Fruit fly (Drosophila melanogaster): ENCODE measurements around the gene SrpRbeta.

SrpRbeta gene

DNA sequence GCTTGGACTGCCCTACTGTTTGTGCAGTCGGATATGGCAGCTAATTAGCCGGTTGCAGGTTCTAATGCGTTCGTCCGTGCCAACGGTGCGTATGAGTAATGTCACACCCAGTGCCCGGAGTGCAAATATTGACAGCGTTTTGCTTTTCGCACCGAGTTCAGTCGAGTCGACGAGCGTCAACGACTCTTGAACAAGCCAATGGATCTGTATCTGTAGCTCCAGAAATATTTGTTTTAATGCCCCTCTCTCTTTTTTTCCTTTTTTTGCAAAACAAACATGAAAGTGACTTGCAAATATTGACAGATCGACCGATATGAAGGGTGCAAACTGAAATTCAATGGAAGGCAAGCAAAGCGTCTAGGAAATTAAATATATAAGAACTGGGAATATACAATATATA, 17.6 kb downstream of the SrpRbeta start:
- TF ChIP-seq CG4496 (GFP tag; IDR thresholded peaks at IDR 0.05) = peak; percentile 56; the same call in 2 of the 3 replicates
- no peak for TF ChIP-seq rn (GFP tag; IDR thresholded peaks at IDR 0.05)
- TF ChIP-seq CG14655 (GFP tag; optimal IDR thresholded peaks at IDR 0.05) = peak; percentile 61
- peak; percentile 47 for TF ChIP-seq CG17806 (tag; optimal IDR thresholded peaks at IDR 0.05)
- no peak for TF ChIP-seq CG10348 (GFP tag; IDR thresholded peaks at IDR 0.05)
- TF ChIP-seq fd96Ca (GFP tag; IDR thresholded peaks at IDR 0.05) = no peak
- peak; percentile 4 for TF ChIP-seq D1 (tag; optimal IDR thresholded peaks at IDR 0.05)
- peak; percentile 3 for TF ChIP-seq CG13204 (GFP tag; optimal IDR thresholded peaks at IDR 0.05)
- peak; percentile 42 for TF ChIP-seq EcR (GFP tag; optimal IDR thresholded peaks at IDR 0.05)
- TF ChIP-seq Pif1B (GFP tag; optimal IDR thresholded peaks at IDR 0.05) = peak; percentile 81
- TF ChIP-seq CG32121 (GFP tag; IDR thresholded peaks at IDR 0.05) = peak; percentile 57; the same call in 1 of the 2 replicates
- peak; percentile 19 for TF ChIP-seq CG8301 (tag; optimal IDR thresholded peaks at IDR 0.05)
- TF ChIP-seq CG12605 (GFP tag; IDR thresholded peaks at IDR 0.05) = peak; percentile 31; the same call in 1 of the 2 replicates
- TF ChIP-seq CG9948 (tag; optimal IDR thresholded peaks at IDR 0.05) = peak; percentile 30
- peak; percentile 66 for TF ChIP-seq Snoo (tag; optimal IDR thresholded peaks at IDR 0.05)
- TF ChIP-seq Pif1A (GFP tag; optimal IDR thresholded peaks at IDR 0.05) = peak; percentile 69
- peak; percentile 68 for TF ChIP-seq CG34367 (tag; optimal IDR thresholded peaks at IDR 0.05)
- peak; percentile 66 for TF ChIP-seq CG8159 (tag; optimal IDR thresholded peaks at IDR 0.05)
- TF ChIP-seq gl (tag; optimal IDR thresholded peaks at IDR 0.05) = peak; percentile 75
- TF ChIP-seq Ets98B (GFP tag; IDR thresholded peaks at IDR 0.05) = peak; percentile 36; the same call in 1 of the 2 replicates
- TF ChIP-seq CG15710 (tag; optimal IDR thresholded peaks at IDR 0.05) = peak; percentile 44

DNA sequence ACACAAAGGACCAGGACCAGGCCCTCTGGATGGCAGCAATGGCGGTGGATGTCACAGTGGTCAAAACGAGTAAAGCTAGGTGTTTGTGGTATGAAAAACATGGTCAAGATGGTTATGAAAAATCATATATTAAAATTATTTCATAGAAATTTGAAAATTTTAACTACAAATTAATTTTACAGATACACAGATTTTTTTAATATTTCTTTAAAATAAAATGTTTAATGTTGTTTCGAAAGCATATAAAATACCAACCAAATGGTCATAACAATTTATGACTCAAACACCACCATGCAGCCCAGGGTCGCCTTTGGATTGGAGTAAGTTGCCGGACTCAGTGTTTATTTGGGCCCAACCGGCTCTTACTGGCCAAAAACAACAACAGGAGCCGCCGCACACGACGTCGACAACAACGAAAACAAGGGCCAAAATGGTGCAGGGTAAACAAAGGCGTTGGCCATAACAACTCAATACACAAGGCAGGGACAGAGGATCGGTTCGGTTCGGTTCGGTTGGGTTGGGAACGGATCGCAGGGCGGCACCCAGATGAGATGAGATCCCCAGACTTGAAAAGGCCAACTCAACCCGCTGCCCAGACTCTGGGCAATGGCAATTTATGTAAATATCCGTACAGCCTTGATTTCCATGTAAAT, 18.2 kb downstream of the SrpRbeta start:
- TF ChIP-seq fd96Ca (GFP tag; IDR thresholded peaks at IDR 0.05) = no peak
- peak; percentile 88 for TF ChIP-seq CG15710 (tag; optimal IDR thresholded peaks at IDR 0.05)
- peak; percentile 80 for TF ChIP-seq D1 (tag; optimal IDR thresholded peaks at IDR 0.05)
- peak; percentile 91 for TF ChIP-seq CG8159 (tag; optimal IDR thresholded peaks at IDR 0.05)
- peak; percentile 18 for TF ChIP-seq gl (tag; optimal IDR thresholded peaks at IDR 0.05)
- peak; percentile 74 for TF ChIP-seq CG17806 (tag; optimal IDR thresholded peaks at IDR 0.05)
- TF ChIP-seq CG34367 (tag; optimal IDR thresholded peaks at IDR 0.05) = peak; percentile 58
- no peak for TF ChIP-seq rn (GFP tag; IDR thresholded peaks at IDR 0.05)
- no peak for TF ChIP-seq CG4496 (GFP tag; IDR thresholded peaks at IDR 0.05)
- TF ChIP-seq CG8301 (tag; optimal IDR thresholded peaks at IDR 0.05) = no peak
- TF ChIP-seq CG32121 (GFP tag; IDR thresholded peaks at IDR 0.05) = no peak
- TF ChIP-seq Pif1A (GFP tag; optimal IDR thresholded peaks at IDR 0.05) = peak; percentile 64
- no peak for TF ChIP-seq CG12605 (GFP tag; IDR thresholded peaks at IDR 0.05)
- TF ChIP-seq CG14655 (GFP tag; optimal IDR thresholded peaks at IDR 0.05) = peak; percentile 12
- no peak for TF ChIP-seq CG10348 (GFP tag; IDR thresholded peaks at IDR 0.05)
- peak; percentile 56 for TF ChIP-seq Pif1B (GFP tag; optimal IDR thresholded peaks at IDR 0.05)
- TF ChIP-seq Snoo (tag; optimal IDR thresholded peaks at IDR 0.05) = peak; percentile 72
- no peak for TF ChIP-seq Ets98B (GFP tag; IDR thresholded peaks at IDR 0.05)
- TF ChIP-seq EcR (GFP tag; optimal IDR thresholded peaks at IDR 0.05) = peak; percentile 22
- peak; percentile 79 for TF ChIP-seq CG9948 (tag; optimal IDR thresholded peaks at IDR 0.05)
- peak; percentile 16 for TF ChIP-seq CG13204 (GFP tag; optimal IDR thresholded peaks at IDR 0.05)

DNA sequence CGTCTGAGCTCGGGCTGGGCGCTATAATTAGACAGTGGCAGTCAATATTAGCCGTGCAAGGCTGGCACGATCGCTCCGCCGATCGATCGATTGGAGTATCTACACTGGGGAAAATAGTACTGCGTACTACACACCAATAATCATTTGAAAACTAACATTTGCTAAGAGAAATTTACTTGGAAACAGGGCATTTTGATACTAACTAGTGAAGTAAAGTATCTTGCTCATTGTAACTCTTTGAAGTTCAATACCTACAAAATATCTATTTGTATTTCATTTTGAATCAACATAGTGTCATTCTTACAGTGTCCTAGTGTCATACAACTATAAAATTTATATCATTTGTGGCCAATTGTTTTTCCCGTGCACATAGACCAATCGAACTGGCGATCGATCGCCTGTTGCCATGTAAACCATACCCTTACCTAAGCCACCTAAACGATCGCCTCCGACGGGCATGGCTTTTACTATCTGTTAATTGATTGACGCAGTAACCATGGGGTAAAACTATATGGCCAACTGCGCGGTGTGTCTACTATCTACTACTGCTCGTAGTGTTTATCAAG, 19.3 kb downstream of the SrpRbeta start:
- TF ChIP-seq Snoo (tag; optimal IDR thresholded peaks at IDR 0.05) (peak; percentile 18), CG32121 (GFP tag; IDR thresholded peaks at IDR 0.05) (peak; percentile 64; the same call in 1 of the 2 replicates), CG10348 (GFP tag; IDR thresholded peaks at IDR 0.05) (no peak), CG17806 (tag; optimal IDR thresholded peaks at IDR 0.05) (peak; percentile 67), fd96Ca (GFP tag; IDR thresholded peaks at IDR 0.05) (peak; percentile 34; the same call in 1 of the 3 replicates), CG34367 (tag; optimal IDR thresholded peaks at IDR 0.05) (peak; percentile 77), Pif1A (GFP tag; optimal IDR thresholded peaks at IDR 0.05) (peak; percentile 44), CG13204 (GFP tag; optimal IDR thresholded peaks at IDR 0.05) (no peak), rn (GFP tag; IDR thresholded peaks at IDR 0.05) (peak; percentile 22; the same call in 1 of the 2 replicates), gl (tag; optimal IDR thresholded peaks at IDR 0.05) (peak; percentile 20), EcR (GFP tag; optimal IDR thresholded peaks at IDR 0.05) (no peak), D1 (tag; optimal IDR thresholded peaks at IDR 0.05) (peak; percentile 49), CG4496 (GFP tag; IDR thresholded peaks at IDR 0.05) (peak; percentile 59), CG8159 (tag; optimal IDR thresholded peaks at IDR 0.05) (peak; percentile 76), CG8301 (tag; optimal IDR thresholded peaks at IDR 0.05) (peak; percentile 60), CG12605 (GFP tag; IDR thresholded peaks at IDR 0.05) (no peak), Pif1B (GFP tag; optimal IDR thresholded peaks at IDR 0.05) (peak; percentile 35), CG15710 (tag; optimal IDR thresholded peaks at IDR 0.05) (peak; percentile 71), Ets98B (GFP tag; IDR thresholded peaks at IDR 0.05) (peak; percentile 62; the same call in 1 of the 2 replicates), CG9948 (tag; optimal IDR thresholded peaks at IDR 0.05) (peak; percentile 76), CG14655 (GFP tag; optimal IDR thresholded peaks at IDR 0.05) (peak; percentile 68)

DNA sequence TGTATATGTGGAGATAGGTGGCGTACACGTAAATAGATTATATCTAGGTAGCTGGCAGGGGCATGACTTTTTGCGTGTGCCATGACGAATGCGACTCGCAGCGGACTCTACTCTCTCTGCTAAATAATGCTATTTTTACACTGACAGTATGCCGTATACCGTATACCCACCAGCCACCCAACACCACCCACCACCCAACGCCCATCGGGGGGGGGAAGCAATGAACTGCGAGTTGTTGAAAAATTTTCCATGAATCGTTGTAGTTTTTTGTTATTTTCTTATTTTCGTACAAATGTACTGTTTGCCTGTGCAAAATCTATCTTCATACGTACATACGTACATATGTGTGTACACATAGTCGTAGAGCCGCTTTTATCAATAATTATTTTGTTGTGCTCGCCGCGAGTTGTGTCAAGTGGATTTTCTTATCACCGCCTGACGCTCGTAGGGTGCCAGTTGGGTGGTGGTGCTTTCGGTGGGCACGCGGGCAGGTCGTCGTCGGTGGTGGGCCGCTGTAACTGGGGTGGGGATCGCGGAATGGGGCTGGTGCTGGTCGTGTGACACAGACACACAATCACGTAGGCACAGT, 19.9 kb downstream of the SrpRbeta start:
- TF ChIP-seq CG17806 (tag; optimal IDR thresholded peaks at IDR 0.05) = no peak
- no peak for TF ChIP-seq CG4496 (GFP tag; IDR thresholded peaks at IDR 0.05)
- no peak for TF ChIP-seq Pif1B (GFP tag; optimal IDR thresholded peaks at IDR 0.05)
- peak; percentile 37 for TF ChIP-seq EcR (GFP tag; optimal IDR thresholded peaks at IDR 0.05)
- peak; percentile 47 for TF ChIP-seq CG13204 (GFP tag; optimal IDR thresholded peaks at IDR 0.05)
- TF ChIP-seq CG8301 (tag; optimal IDR thresholded peaks at IDR 0.05) = no peak
- TF ChIP-seq Snoo (tag; optimal IDR thresholded peaks at IDR 0.05) = no peak
- no peak for TF ChIP-seq fd96Ca (GFP tag; IDR thresholded peaks at IDR 0.05)
